Worm (Caenorhabditis elegans): ENCODE results near the gene F36G9.7.

The F36G9.7 gene

DNA sequence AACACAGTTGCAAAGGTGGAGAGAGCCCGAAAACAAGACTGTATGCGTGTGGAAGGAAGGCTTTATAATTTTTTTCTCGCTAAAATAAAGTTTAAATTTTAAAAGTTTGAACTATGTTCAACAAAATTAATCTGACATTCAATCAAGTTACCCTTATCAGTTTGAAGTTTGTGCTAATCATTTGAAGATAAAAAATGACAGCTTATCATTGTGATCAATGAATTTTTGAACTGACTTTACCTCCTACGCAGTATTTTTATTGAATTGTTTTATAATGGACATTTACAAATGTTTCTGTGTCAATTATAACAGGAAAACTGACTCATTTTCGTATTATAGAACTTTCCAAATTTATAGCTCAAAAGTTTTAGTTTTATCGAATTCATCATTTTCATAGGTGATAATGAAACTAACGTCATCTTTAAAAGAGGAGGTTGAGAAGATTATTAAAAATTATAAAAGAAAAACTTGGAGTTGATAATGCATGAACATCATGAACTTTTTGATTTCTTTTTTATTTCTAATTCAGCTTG lies 8.7 kb upstream of the F36G9.7 start, which contains the start of gene oac-20:
Gene oac-20 (plus strand): TSS at position 483 of the 533 bp plus-strand sequence.
- TF ChIP-seq pqm-1 (tag; optimal IDR thresholded peaks at IDR 0.05) (peak; percentile 76), nhr-12 (tag; optimal IDR thresholded peaks at IDR 0.05) (no peak), elt-2 (tag; optimal IDR thresholded peaks at IDR 0.05) (peak; percentile 92), ceh-28 (tag; optimal IDR thresholded peaks at IDR 0.05) (no peak)

DNA sequence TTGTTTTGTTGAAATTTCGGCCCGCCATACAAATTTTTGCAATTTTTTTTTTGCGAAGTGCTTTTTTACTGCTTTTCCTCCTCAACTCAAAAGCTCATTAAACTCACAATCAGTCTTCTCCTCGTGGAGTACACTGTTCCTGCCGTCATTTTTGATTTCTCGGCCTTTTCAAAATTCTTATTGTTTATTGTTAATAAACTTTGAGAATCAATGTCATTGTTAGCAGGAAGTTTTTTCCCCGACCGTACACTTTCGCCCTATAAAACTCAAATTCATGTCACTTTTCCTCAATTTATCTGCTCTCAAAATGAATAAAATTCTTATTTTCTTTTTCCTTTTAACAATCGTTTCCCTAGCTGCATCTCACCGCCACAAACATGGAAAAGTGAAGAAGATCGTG lies 6.3 kb upstream of the F36G9.7 start, which contains the start of gene clec-232:
Gene clec-232 (plus strand): TSS at position 301 of the 400 bp plus-strand sequence.
- TF ChIP-seq aly-2 (tag; optimal IDR thresholded peaks at IDR 0.05) (no peak), ceh-9 (tag; optimal IDR thresholded peaks at IDR 0.05) (no peak), R02D3.7 (tag; optimal IDR thresholded peaks at IDR 0.05) (no peak), mml-1 (tag; optimal IDR thresholded peaks at IDR 0.05) (no peak), pha-4 (tag; optimal IDR thresholded peaks at IDR 0.05) (no peak), jun-1 (tag; optimal IDR thresholded peaks at IDR 0.05) (no peak)

DNA sequence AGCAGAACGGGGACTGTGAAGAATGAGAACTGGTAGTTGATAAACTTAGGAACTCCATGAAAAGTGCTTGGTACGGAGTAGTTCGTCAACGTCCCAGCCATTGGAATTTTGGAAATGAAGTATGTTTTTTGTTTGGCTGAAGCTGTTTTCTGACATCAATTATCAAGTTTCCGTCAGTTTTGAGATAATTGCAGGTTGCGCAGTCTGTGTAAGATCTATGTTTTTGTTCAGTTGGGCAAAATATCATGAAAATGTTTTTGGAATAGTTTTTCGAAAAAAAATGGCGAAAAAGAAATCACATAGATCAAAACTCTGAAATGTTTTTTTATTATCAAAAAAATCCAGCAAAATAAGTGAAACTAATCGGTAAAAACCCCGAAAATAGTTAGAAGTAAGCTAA lies 5.3 kb upstream of the F36G9.7 start, which contains the start of gene sru-22:
Gene sru-22 (minus strand): TSS at position 101 of the 400 bp plus-strand sequence.
- TF ChIP-seq nhr-237 (tag; optimal IDR thresholded peaks at IDR 0.05): no peak
- TF ChIP-seq nhr-28 (tag; optimal IDR thresholded peaks at IDR 0.05): no peak

DNA sequence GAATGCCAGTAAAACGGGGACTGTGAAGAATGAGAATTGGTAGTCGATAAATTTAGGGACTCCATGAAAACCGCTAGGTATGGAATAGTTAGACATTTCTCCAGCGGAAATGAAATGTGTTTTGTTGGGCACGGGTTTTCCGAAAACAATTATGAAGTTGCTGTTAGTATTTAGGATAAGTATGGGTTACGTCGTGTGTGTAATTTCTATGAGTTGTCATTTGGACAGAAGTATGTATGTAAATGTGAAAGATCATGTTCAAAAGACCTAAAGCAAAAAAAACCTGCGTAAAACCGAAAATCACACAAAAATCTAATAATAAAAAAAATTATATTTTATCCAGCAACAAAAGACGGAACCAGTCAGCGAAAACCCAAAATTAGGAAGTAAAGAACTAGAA lies 2.9 kb upstream of the F36G9.7 start, which contains the start of gene sru-23:
Gene sru-23 (minus strand): TSS at position 101 of the 400 bp plus-strand sequence.
- TF ChIP-seq R02D3.7 (tag; optimal IDR thresholded peaks at IDR 0.05): no peak
- TF ChIP-seq elt-2 (tag; optimal IDR thresholded peaks at IDR 0.05): no peak
- TF ChIP-seq egl-27 (tag; optimal IDR thresholded peaks at IDR 0.05): no peak
- TF ChIP-seq eor-1 (tag; optimal IDR thresholded peaks at IDR 0.05): no peak
- TF ChIP-seq mdl-1 (tag; optimal IDR thresholded peaks at IDR 0.05): no peak
- no peak for TF ChIP-seq ama-1 (optimal IDR thresholded peaks at IDR 0.05)
- TF ChIP-seq nhr-11 (tag; optimal IDR thresholded peaks at IDR 0.05): no peak
- TF ChIP-seq nhr-237 (tag; optimal IDR thresholded peaks at IDR 0.05): no peak
- no peak for TF ChIP-seq hmg-11 (tag; optimal IDR thresholded peaks at IDR 0.05)
- no peak for TF ChIP-seq elt-3 (tag; optimal IDR thresholded peaks at IDR 0.05)
- TF ChIP-seq ceh-82 (tag; optimal IDR thresholded peaks at IDR 0.05): no peak
- no peak for TF ChIP-seq ceh-28 (tag; optimal IDR thresholded peaks at IDR 0.05)
- TF ChIP-seq lin-15B (tag; optimal IDR thresholded peaks at IDR 0.05): no peak
- no peak for TF ChIP-seq egl-5 (tag; optimal IDR thresholded peaks at IDR 0.05)
- TF ChIP-seq nhr-76 (tag; optimal IDR thresholded peaks at IDR 0.05): no peak
- no peak for TF ChIP-seq ZK546.5 (tag; optimal IDR thresholded peaks at IDR 0.05)
- TF ChIP-seq ceh-16 (tag; optimal IDR thresholded peaks at IDR 0.05): no peak
- no peak for TF ChIP-seq fkh-10 (GFP tag; optimal IDR thresholded peaks at IDR 0.05)
- TF ChIP-seq jun-1 (tag; optimal IDR thresholded peaks at IDR 0.05): no peak

DNA sequence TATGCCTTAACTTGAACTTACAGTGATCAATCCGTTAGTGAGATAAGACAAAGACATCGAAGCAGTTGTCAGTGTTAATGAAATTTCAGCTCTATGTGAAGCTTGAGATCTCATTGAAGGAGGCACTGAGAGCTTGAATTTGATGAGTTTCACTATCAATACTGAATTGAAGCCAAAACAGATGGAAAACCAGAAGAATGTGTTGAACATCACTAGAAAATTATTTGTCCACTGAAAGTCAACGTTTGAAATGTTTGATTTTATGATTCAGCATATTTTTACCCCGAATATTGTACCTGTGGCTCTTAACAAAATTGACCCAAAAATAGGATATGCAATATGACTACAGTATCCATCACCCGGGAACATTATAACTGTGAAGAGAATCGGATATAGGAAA lies 1.3 kb upstream of the F36G9.7 start:
- TF ChIP-seq hmg-11 (tag; optimal IDR thresholded peaks at IDR 0.05) (no peak), mml-1 (tag; optimal IDR thresholded peaks at IDR 0.05) (no peak), nhr-23 (tag; optimal IDR thresholded peaks at IDR 0.05) (no peak), ZK546.5 (tag; optimal IDR thresholded peaks at IDR 0.05) (no peak), lin-15B (tag; optimal IDR thresholded peaks at IDR 0.05) (no peak), nhr-76 (tag; optimal IDR thresholded peaks at IDR 0.05) (no peak), fos-1 (tag; optimal IDR thresholded peaks at IDR 0.05) (no peak), tbx-2 (tag; optimal IDR thresholded peaks at IDR 0.05) (no peak), fkh-10 (GFP tag; optimal IDR thresholded peaks at IDR 0.05) (no peak), egl-5 (tag; optimal IDR thresholded peaks at IDR 0.05) (no peak), lsy-12 (tag; optimal IDR thresholded peaks at IDR 0.05) (no peak), nhr-237 (tag; optimal IDR thresholded peaks at IDR 0.05) (no peak), lin-39 (tag; optimal IDR thresholded peaks at IDR 0.05) (no peak), nhr-43 (tag; optimal IDR thresholded peaks at IDR 0.05; ENCODE audit: poor library complexity, severe bottlenecking) (no peak), pqm-1 (tag; optimal IDR thresholded peaks at IDR 0.05) (no peak), mdl-1 (tag; optimal IDR thresholded peaks at IDR 0.05) (no peak)

DNA sequence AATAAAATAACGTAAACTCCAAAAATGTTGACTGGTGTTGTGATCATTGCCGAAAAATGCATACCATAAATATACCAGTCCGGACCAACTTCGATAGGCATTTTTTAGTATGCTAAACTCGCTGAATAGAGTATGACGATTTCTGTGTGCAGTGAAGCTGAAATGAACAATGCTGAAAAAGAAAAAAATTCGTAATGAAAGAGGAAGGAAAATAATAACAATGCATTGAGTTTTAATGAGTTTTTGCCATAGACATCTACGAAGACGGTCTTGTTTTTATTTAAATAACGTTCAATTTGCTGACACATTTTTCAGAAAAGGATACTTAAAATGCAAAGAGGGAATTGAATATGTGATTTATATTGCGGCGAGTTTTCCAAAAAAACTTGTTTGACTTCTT lies 2.0 kb downstream of the F36G9.7 start, which contains the start of gene sri-1:
Gene sri-1 (minus strand): TSS at position 101 of the 400 bp plus-strand sequence.
- TF ChIP-seq lin-15B (tag; optimal IDR thresholded peaks at IDR 0.05): no peak
- TF ChIP-seq tbx-2 (tag; optimal IDR thresholded peaks at IDR 0.05): no peak
- no peak for TF ChIP-seq unc-62 (GFP tag; optimal IDR thresholded peaks at IDR 0.05)
- TF ChIP-seq nfya-1 (tag; optimal IDR thresholded peaks at IDR 0.05; ENCODE audit: insufficient read depth): no peak
- TF ChIP-seq nhr-77 (tag; optimal IDR thresholded peaks at IDR 0.05): no peak
- no peak for TF ChIP-seq elt-3 (tag; optimal IDR thresholded peaks at IDR 0.05)
- no peak for TF ChIP-seq ceh-82 (tag; optimal IDR thresholded peaks at IDR 0.05)
- no peak for TF ChIP-seq zag-1 (tag; optimal IDR thresholded peaks at IDR 0.05)
- no peak for TF ChIP-seq nhr-25 (tag; optimal IDR thresholded peaks at IDR 0.05)
- no peak for TF ChIP-seq nhr-23 (tag; optimal IDR thresholded peaks at IDR 0.05)
- TF ChIP-seq nhr-76 (tag; optimal IDR thresholded peaks at IDR 0.05): no peak
- TF ChIP-seq ceh-16 (tag; optimal IDR thresholded peaks at IDR 0.05): no peak
- no peak for TF ChIP-seq lin-39 (tag; optimal IDR thresholded peaks at IDR 0.05)
- no peak for TF ChIP-seq nhr-11 (tag; optimal IDR thresholded peaks at IDR 0.05)
- no peak for TF ChIP-seq daf-12 (tag; optimal IDR thresholded peaks at IDR 0.05)
